Fruit fly (Drosophila melanogaster) whole organism, wandering third instar larva: Measurements from ENCODE around the gene CG3638.

Experiments
- Hnf4 ChIP-seq: fragments of 200-800 bp; sonication (Bioruptor generic); optimal IDR thresholded peaks from 2 replicates; lab custom pipeline; 2016; ENCODE audit warnings: missing biosample characterization, mild to moderate bottlenecking, missing genetic modification characterization
- Jra ChIP-seq: sonication (Bioruptor generic); optimal IDR thresholded peaks from 2 replicates; lab custom pipeline; 2016; ENCODE audit warnings: missing biosample characterization, missing genetic modification characterization
- Sp1 ChIP-seq: fragments of 200-800 bp; sonication (Bioruptor generic); optimal IDR thresholded peaks from 3 replicates; lab custom pipeline; 2019; ENCODE audit warnings: missing biosample characterization, mild to moderate bottlenecking, missing genetic modification characterization, moderate library complexity
- pan ChIP-seq: fragments of >200 bp; optimal IDR thresholded peaks from 2 replicates; lab custom pipeline; 2017
- psq ChIP-seq: fragments of 200-800 bp; sonication (Bioruptor generic); optimal IDR thresholded peaks from 3 replicates; lab custom pipeline; 2017; ENCODE audit warnings: missing biosample characterization, mild to moderate bottlenecking, missing genetic modification characterization, moderate library complexity
- sv ChIP-seq: fragments of 200-800 bp; sonication (Bioruptor generic); optimal IDR thresholded peaks from 3 replicates; lab custom pipeline; 2016; ENCODE audit warnings: missing biosample characterization, missing genetic modification characterization
- tai ChIP-seq: sonication (Bioruptor generic); optimal IDR thresholded peaks from 2 replicates; lab custom pipeline; 2016; ENCODE audit warnings: missing biosample characterization, missing genetic modification characterization

DNA sequence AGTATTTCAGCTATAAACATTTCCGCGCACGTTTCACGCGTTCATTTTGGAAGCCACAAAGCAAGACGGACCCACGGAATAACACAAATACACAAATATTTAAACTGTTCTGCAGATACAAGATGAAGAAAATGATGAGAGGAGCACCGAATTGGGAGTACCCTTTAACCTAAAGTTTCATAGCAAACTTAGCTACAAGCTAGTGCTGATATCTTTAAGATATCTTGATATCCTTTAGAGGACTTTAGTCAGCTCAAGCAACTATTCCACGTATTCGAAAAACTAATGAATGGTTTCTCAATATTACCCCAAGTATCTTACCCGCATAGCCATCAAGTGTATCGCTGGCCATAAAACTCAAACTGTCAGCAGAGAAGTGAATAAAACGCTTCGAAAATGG is 19.6 kb upstream of the CG3638 start:
- TF ChIP-seq tai (no peak), sv (GFP tag; lab: Kevin White, UChicago) (no peak), psq (GFP tag; lab: Kevin White, UChicago) (no peak), Sp1 (GFP tag; lab: Kevin White, UChicago) (no peak), pan (lab: Kevin White, UChicago) (no peak), Jra (GFP tag; lab: Kevin White, UChicago) (no peak), Hnf4 (GFP tag; lab: Kevin White, UChicago) (no peak)
